Fruit fly (Drosophila melanogaster): ENCODE measurements around the gene CG16964.

DNA sequence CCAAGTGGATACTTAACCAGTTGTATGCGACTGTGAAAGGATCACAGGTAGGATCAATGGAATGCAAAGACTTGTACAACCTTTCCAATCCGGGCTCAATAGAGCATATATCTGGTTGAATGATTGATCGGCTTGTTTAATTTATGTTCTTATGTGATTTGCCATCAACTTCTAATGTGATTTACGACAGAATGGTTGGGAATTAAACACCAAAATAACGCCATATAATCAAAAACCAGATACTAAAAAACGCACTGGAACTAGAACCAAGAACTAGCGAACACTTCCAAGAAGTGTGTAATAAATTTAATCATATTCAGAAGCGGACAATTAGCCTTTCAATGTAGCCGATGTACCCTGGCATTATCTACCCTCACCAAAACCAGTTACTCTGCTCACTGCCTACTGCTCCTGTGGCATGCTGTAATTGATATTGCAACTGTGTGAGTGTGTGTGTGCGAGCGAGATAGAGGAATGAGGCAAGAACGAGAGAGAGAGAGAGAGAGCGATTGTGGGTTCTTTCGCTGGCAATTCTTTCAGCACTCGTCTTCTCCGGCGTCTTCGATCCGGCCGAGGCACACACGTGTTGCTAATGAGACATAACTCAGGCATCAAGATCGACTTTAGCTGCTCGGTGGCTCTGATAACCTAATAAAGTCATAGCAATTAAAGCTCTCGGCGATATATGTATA, 21.0 kb downstream of the CG16964 start:
- TF ChIP-seq pan (optimal IDR thresholded peaks at IDR 0.05) (no peak), Sp1 (GFP tag; optimal IDR thresholded peaks at IDR 0.05) (peak; percentile 55), h (GFP tag; optimal IDR thresholded peaks at IDR 0.05) (peak; percentile 60), CG9705 (GFP tag; optimal IDR thresholded peaks at IDR 0.05) (peak; percentile 5), dsf (GFP tag; optimal IDR thresholded peaks at IDR 0.05; ENCODE audit: borderline replicate concordance) (no peak), lola (GFP tag; optimal IDR thresholded peaks at IDR 0.05) (no peak), psq (GFP tag; optimal IDR thresholded peaks at IDR 0.05) (peak; percentile 44), usp (GFP tag; optimal IDR thresholded peaks at IDR 0.05) (no peak), Jra (GFP tag; optimal IDR thresholded peaks at IDR 0.05) (peak; percentile 25), brk (GFP tag; optimal IDR thresholded peaks at IDR 0.05) (no peak), Abd-B (GFP tag; optimal IDR thresholded peaks at IDR 0.05) (no peak), Hnf4 (GFP tag; optimal IDR thresholded peaks at IDR 0.05) (peak; percentile 36)
